Fruit fly (Drosophila melanogaster) whole organism, prepupa: ENCODE results near the gene CG13060.

Source experiments
- CG10631 ChIP-seq: fragments of 200-800 bp; sonication (Bioruptor generic); optimal IDR thresholded peaks from 2 replicates; lab custom pipeline; 2016; ENCODE audit warnings: missing biosample characterization, missing genetic modification characterization
- CG10669 ChIP-seq: fragments of 200-800 bp; sonication (Bioruptor generic); optimal IDR thresholded peaks from 3 replicates; lab custom pipeline; 2018; ENCODE audit warnings: missing biosample characterization, mild to moderate bottlenecking, missing genetic modification characterization, moderate library complexity
- CG11294 ChIP-seq: fragments of 200-800 bp; sonication (Bioruptor generic); IDR thresholded peaks from 2 replicates; pipeline ENCODE4 v1.3.6; 2022; ENCODE audit warnings: missing biosample characterization, missing genetic modification characterization
- CG11762 ChIP-seq: fragments of 200-800 bp; sonication (Bioruptor generic); optimal IDR thresholded peaks from 3 replicates; lab custom pipeline; 2016; ENCODE audit warnings: missing biosample characterization, missing genetic modification characterization; ENCODE audit not compliant: insufficient read depth
- CG11902 ChIP-seq: fragments of 200-800 bp; sonication (Bioruptor generic); optimal IDR thresholded peaks from 3 replicates; lab custom pipeline; 2016; ENCODE audit warnings: missing biosample characterization, missing genetic modification characterization
- CG15336 ChIP-seq: fragments of 200-800 bp; sonication (Bioruptor generic); IDR thresholded peaks from 2 replicates; pipeline ENCODE4 v1.3.6; 2022; ENCODE audit warnings: missing biosample characterization, missing genetic modification characterization
- CG16779 ChIP-seq: fragments of 200-800 bp; sonication (Bioruptor generic); optimal IDR thresholded peaks from 3 replicates; lab custom pipeline; 2017; ENCODE audit warnings: missing biosample characterization, mild to moderate bottlenecking, missing genetic modification characterization
- CG3032 ChIP-seq: fragments of 200-800 bp; optimal IDR thresholded peaks from 2 replicates; lab custom pipeline; 2019; ENCODE audit warnings: missing biosample characterization, mild to moderate bottlenecking, missing genetic modification characterization, moderate library complexity
- CG32006 ChIP-seq: fragments of 200-800 bp; sonication (Bioruptor generic); optimal IDR thresholded peaks from 3 replicates; lab custom pipeline; 2017; ENCODE audit warnings: missing biosample characterization, mild to moderate bottlenecking, missing genetic modification characterization
- CG34406 ChIP-seq: fragments of 200-800 bp; sonication (Bioruptor generic); optimal IDR thresholded peaks from 3 replicates; lab custom pipeline; 2016; ENCODE audit warnings: missing biosample characterization, missing genetic modification characterization
- CG3919 ChIP-seq: fragments of 200-800 bp; sonication (Bioruptor generic); optimal IDR thresholded peaks from 3 replicates; lab custom pipeline; 2016; ENCODE audit warnings: missing biosample characterization, missing genetic modification characterization
- CG4318 ChIP-seq: fragments of 200-800 bp; sonication (Bioruptor generic); optimal IDR thresholded peaks from 3 replicates; lab custom pipeline; 2017; ENCODE audit warnings: missing biosample characterization, mild to moderate bottlenecking, missing genetic modification characterization
- CG6163 ChIP-seq: fragments of 200-800 bp; sonication (Bioruptor generic); IDR thresholded peaks from 3 replicates; pipeline ENCODE4 v1.3.6; 2022; ENCODE audit warnings: missing biosample characterization, missing genetic modification characterization
- CG6276 ChIP-seq: fragments of 200-800 bp; sonication (Bioruptor generic); optimal IDR thresholded peaks from 2 replicates; lab custom pipeline; 2017; ENCODE audit warnings: missing biosample characterization, mild to moderate bottlenecking, missing genetic modification characterization
- CG6792 ChIP-seq: fragments of 200-800 bp; sonication (Bioruptor generic); optimal IDR thresholded peaks from 3 replicates; lab custom pipeline; 2016; ENCODE audit warnings: missing biosample characterization, missing genetic modification characterization
- CG6808 ChIP-seq: fragments of 200-800 bp; sonication (Bioruptor generic); optimal IDR thresholded peaks from 3 replicates; lab custom pipeline; 2017; ENCODE audit warnings: missing biosample characterization, missing genetic modification characterization, mild to moderate bottlenecking, moderate library complexity, missing genetic modification reagents
- CG6854 ChIP-seq: fragments of 200-800 bp; sonication (Bioruptor generic); optimal IDR thresholded peaks from 2 replicates; lab custom pipeline; 2017; ENCODE audit warnings: missing biosample characterization, mild to moderate bottlenecking, missing genetic modification characterization
- CG7368 ChIP-seq: fragments of 200-800 bp; sonication (Bioruptor generic); optimal IDR thresholded peaks from 3 replicates; lab custom pipeline; 2016; ENCODE audit warnings: missing biosample characterization, missing genetic modification characterization
- CG8119 ChIP-seq: fragments of 200-800 bp; sonication (Bioruptor generic); IDR thresholded peaks from 3 replicates; pipeline ENCODE4 v1.3.6; 2022; ENCODE audit warnings: missing biosample characterization, missing genetic modification characterization
- CG8319 ChIP-seq: fragments of 200-800 bp; sonication (Bioruptor generic); optimal IDR thresholded peaks from 3 replicates; lab custom pipeline; 2016; ENCODE audit warnings: missing biosample characterization, missing genetic modification characterization
- CG8632 ChIP-seq: fragments of 200-800 bp; sonication (Bioruptor generic); optimal IDR thresholded peaks from 3 replicates; lab custom pipeline; 2016; ENCODE audit warnings: missing biosample characterization, missing genetic modification characterization
- CG9139 ChIP-seq: fragments of 200-800 bp; sonication (Bioruptor generic); optimal IDR thresholded peaks from 3 replicates; lab custom pipeline; 2017; ENCODE audit warnings: missing biosample characterization, mild to moderate bottlenecking, missing genetic modification characterization
- Eip75B ChIP-seq: fragments of 200-800 bp; sonication (Bioruptor generic); optimal IDR thresholded peaks from 3 replicates; lab custom pipeline; 2016; ENCODE audit warnings: missing biosample characterization, missing genetic modification characterization
- Eip93F ChIP-seq: fragments of 200-800 bp; sonication (Bioruptor generic); optimal IDR thresholded peaks from 2 replicates; lab custom pipeline; 2016; ENCODE audit warnings: missing biosample characterization, mild to moderate bottlenecking, missing genetic modification characterization
- Ets21C ChIP-seq: fragments of 200-800 bp; sonication (Bioruptor generic); optimal IDR thresholded peaks from 3 replicates; lab custom pipeline; 2016; ENCODE audit warnings: missing biosample characterization, missing genetic modification characterization
- Hr39 ChIP-seq: fragments of 200-800 bp; sonication (Bioruptor generic); optimal IDR thresholded peaks from 2 replicates; lab custom pipeline; 2016; ENCODE audit warnings: missing biosample characterization, missing genetic modification characterization
- Lpt ChIP-seq: fragments of 200-800 bp; sonication (Bioruptor generic); optimal IDR thresholded peaks from 3 replicates; lab custom pipeline; 2016; ENCODE audit warnings: missing biosample characterization, missing genetic modification characterization
- OdsH ChIP-seq: fragments of 200-800 bp; sonication (Bioruptor generic); optimal IDR thresholded peaks from 3 replicates; lab custom pipeline; 2016; ENCODE audit warnings: missing biosample characterization, missing genetic modification characterization
- Smox ChIP-seq: fragments of 200-800 bp; sonication (Bioruptor generic); optimal IDR thresholded peaks from 3 replicates; lab custom pipeline; 2016; ENCODE audit warnings: missing biosample characterization, missing genetic modification characterization
- Sox14 ChIP-seq: fragments of 200-800 bp; sonication (Bioruptor generic); optimal IDR thresholded peaks from 3 replicates; lab custom pipeline; 2016; ENCODE audit warnings: missing biosample characterization, missing genetic modification characterization
- Sox15 ChIP-seq: fragments of 200-800 bp; sonication (Bioruptor generic); optimal IDR thresholded peaks from 3 replicates; lab custom pipeline; 2016; ENCODE audit warnings: missing biosample characterization, missing genetic modification characterization
- achi ChIP-seq: fragments of 200-800 bp; sonication (Bioruptor generic); optimal IDR thresholded peaks from 3 replicates; lab custom pipeline; 2016; ENCODE audit warnings: missing biosample characterization, missing genetic modification characterization
- cyc ChIP-seq: fragments of 200-800 bp; sonication (Bioruptor generic); optimal IDR thresholded peaks from 3 replicates; lab custom pipeline; 2016; ENCODE audit warnings: missing biosample characterization, missing genetic modification characterization
- dac ChIP-seq: fragments of 200-800 bp; sonication (Bioruptor generic); optimal IDR thresholded peaks from 2 replicates; lab custom pipeline; 2017; ENCODE audit warnings: missing biosample characterization, mild to moderate bottlenecking, missing genetic modification characterization
- dsx ChIP-seq: fragments of 200-800 bp; optimal IDR thresholded peaks from 3 replicates; lab custom pipeline; 2019; ENCODE audit warnings: missing biosample characterization, mild to moderate bottlenecking, missing genetic modification characterization, moderate library complexity; ENCODE audit not compliant: poor library complexity, severe bottlenecking
- fd59A ChIP-seq: fragments of 200-800 bp; sonication (Bioruptor generic); optimal IDR thresholded peaks from 2 replicates; lab custom pipeline; 2017; ENCODE audit warnings: missing biosample characterization, mild to moderate bottlenecking, missing genetic modification characterization, missing genetic modification reagents
- pdm3 ChIP-seq: fragments of 200-800 bp; sonication (Bioruptor generic); optimal IDR thresholded peaks from 3 replicates; lab custom pipeline; 2016; ENCODE audit warnings: missing biosample characterization, missing genetic modification characterization
- spab ChIP-seq: fragments of 200-800 bp; sonication (Bioruptor generic); optimal IDR thresholded peaks from 2 replicates; lab custom pipeline; 2017; ENCODE audit warnings: missing biosample characterization, mild to moderate bottlenecking, missing genetic modification characterization, missing genetic modification reagents
- svp ChIP-seq: fragments of 200-800 bp; sonication (Bioruptor generic); peaks from one replicate; lab custom pipeline; 2016; ENCODE audit warnings: missing biosample characterization, missing genetic modification characterization
- vri ChIP-seq: fragments of 200-800 bp; sonication (Bioruptor generic); optimal IDR thresholded peaks from 3 replicates; lab custom pipeline; 2016; ENCODE audit warnings: missing biosample characterization, mild to moderate bottlenecking, missing genetic modification characterization

CG13060 gene

dm6 chr3L:16309972-16310371, 9.7 kb upstream of the CG13060 start (continued):
- peak; percentile 72; the same call in 2 of the 3 replicates for TF ChIP-seq CG6163 (GFP tag; lab: Robert Waterston, UW)
- TF ChIP-seq CG11902, result no peak
- peak; percentile 52 for TF ChIP-seq CG11294
- TF ChIP-seq CG6792 (GFP tag; lab: Kevin White, UChicago), result peak; percentile 50
- TF ChIP-seq CG8119 (GFP tag; lab: Robert Waterston, UW), result peak; percentile 66
- peak; percentile 51 for TF ChIP-seq OdsH
- peak; percentile 38 for TF ChIP-seq Sox14
- TF ChIP-seq Lpt (GFP tag; lab: Kevin White, UChicago), result peak; percentile 56
- peak; percentile 16 for TF ChIP-seq CG7368 (GFP tag; lab: Kevin White, UChicago)
- TF ChIP-seq Eip75B (GFP tag; lab: Kevin White, UChicago), result peak; percentile 61

- TF ChIP-seq spab (GFP tag; lab: Kevin White, UChicago) (no peak), CG8319 (no peak), CG9139 (no peak), CG16779 (tag; lab: Kevin White, UChicago) (no peak), svp (GFP tag; lab: Kevin White, UChicago) (peak; percentile 12), Sox14 (no peak), achi (GFP tag; lab: Kevin White, UChicago) (peak; percentile 8)
- TF ChIP-seq, all 60 proteins: peak for 2
Measured at dm6 chr3L:16313985-16314384, 5.7 kb upstream of the CG13060 start, which contains the start of gene CG13062. Gene CG13062 (plus strand): TSS chr3L:16314285.

- TF ChIP-seq CG4318 (GFP tag; lab: Kevin White, UChicago), result no peak
- no peak for TF ChIP-seq CG6854 (GFP tag; lab: Kevin White, UChicago)
- TF ChIP-seq vri (GFP tag; lab: Kevin White, UChicago), result no peak
- TF ChIP-seq spab (GFP tag; lab: Kevin White, UChicago), result no peak
- no peak for TF ChIP-seq Eip93F (GFP tag; lab: Kevin White, UChicago)
- no peak for TF ChIP-seq CG32006 (GFP tag; lab: Kevin White, UChicago)
- no peak for TF ChIP-seq CG10631 (GFP tag; lab: Kevin White, UChicago)
- TF ChIP-seq CG11294, result no peak
- no peak for TF ChIP-seq fd59A
- TF ChIP-seq achi (GFP tag; lab: Kevin White, UChicago), result no peak
- TF ChIP-seq Smox (GFP tag; lab: Kevin White, UChicago), result no peak
- TF ChIP-seq Hr39 (GFP tag; lab: Kevin White, UChicago), result no peak
- no peak for TF ChIP-seq CG6808 (GFP tag; lab: Kevin White, UChicago)
- TF ChIP-seq CG8632 (GFP tag; lab: Kevin White, UChicago), result no peak
- TF ChIP-seq pdm3 (GFP tag; lab: Kevin White, UChicago), result no peak
- TF ChIP-seq Ets21C (GFP tag; lab: Kevin White, UChicago), result no peak
- TF ChIP-seq CG11902, result no peak
Measured at dm6 chr3L:16317724-16318123, 1.9 kb upstream of the CG13060 start, which contains the start of gene Nplp3. Gene Nplp3 (plus strand): TSS chr3L:16318024.

- no peak for TF ChIP-seq CG8119 (GFP tag; lab: Robert Waterston, UW)
- no peak for TF ChIP-seq CG10669
- TF ChIP-seq CG6276 (GFP tag; lab: Kevin White, UChicago), result no peak
- no peak for TF ChIP-seq CG34406
- no peak for TF ChIP-seq Sox15 (GFP tag; lab: Kevin White, UChicago)
- TF ChIP-seq CG8632 (GFP tag; lab: Kevin White, UChicago), result no peak
- no peak for TF ChIP-seq CG11762 (GFP tag; lab: Kevin White, UChicago)
- TF ChIP-seq Eip75B (GFP tag; lab: Kevin White, UChicago), result no peak
- TF ChIP-seq CG6808 (GFP tag; lab: Kevin White, UChicago), result no peak
- TF ChIP-seq cyc (GFP tag; lab: Kevin White, UChicago), result no peak
- TF ChIP-seq CG3919 (GFP tag; lab: Kevin White, UChicago), result no peak
- TF ChIP-seq CG3032 (tag; lab: Kevin White, UChicago), result no peak
- no peak for TF ChIP-seq CG15336 (GFP tag; lab: Robert Waterston, UW)
- TF ChIP-seq dac (GFP tag; lab: Kevin White, UChicago), result no peak
- TF ChIP-seq CG7368 (GFP tag; lab: Kevin White, UChicago), result no peak
- no peak for TF ChIP-seq CG8319
- TF ChIP-seq pdm3 (GFP tag; lab: Kevin White, UChicago), result no peak
- TF ChIP-seq dsx (GFP tag; lab: Kevin White, UChicago), result no peak
Measured at dm6 chr3L:16321172-16321571, 1.5 kb downstream of the CG13060 start, which contains the start of gene CG42718. Gene CG42718 (minus strand): TSS chr3L:16321272.
